Fruit fly (Drosophila melanogaster): Measurements from ENCODE around the gene CG31706.

The CG31706 gene

dm6 chr2L:11488465-11489037, 42.3 kb downstream of the CG31706 start:
- TF ChIP-seq noc (tag; optimal IDR thresholded peaks at IDR 0.05), result no peak

dm6 chr2L:11484407-11484806, 46.4 kb downstream of the CG31706 start, which contains the start of the genes CG43355 and sala:
TSS of gene CG43355 (plus strand) at chr2L:11484707.
TSS of gene sala (plus strand) at chr2L:11484707.
- no peak for TF ChIP-seq noc (tag; optimal IDR thresholded peaks at IDR 0.05)
